Worm (Caenorhabditis elegans) whole organism, L1 larva: ENCODE data around the gene F32D8.13.

Experiments used
- C16A3.4 ChIP-seq: fragments of 150-350 bp; optimal IDR thresholded peaks from 2 replicates; lab custom pipeline; 2014; ENCODE audit warnings: missing biosample characterization, missing genetic modification characterization
- C34B4.2 ChIP-seq: sonication (generic microtip); optimal IDR thresholded peaks from 2 replicates; lab custom pipeline; 2017; ENCODE audit warnings: mild to moderate bottlenecking, missing genetic modification characterization, missing compliant biosample characterization
- F16B12.6 ChIP-seq: fragments of 150-350 bp; optimal IDR thresholded peaks from 2 replicates; lab custom pipeline; 2014; ENCODE audit warnings: missing biosample characterization, missing genetic modification characterization
- aha-1 ChIP-seq: fragments of 150-350 bp; optimal IDR thresholded peaks from 2 replicates; lab custom pipeline; 2014; ENCODE audit warnings: missing biosample characterization, missing genetic modification characterization
- alr-1 ChIP-seq: fragments of 200-800 bp; sonication (Bioruptor generic); optimal IDR thresholded peaks from 2 replicates; lab custom pipeline; 2018; ENCODE audit warnings: borderline replicate concordance, mild to moderate bottlenecking, missing genetic modification characterization, missing compliant biosample characterization
- ama-1 ChIP-seq: fragments of 150-350 bp; optimal IDR thresholded peaks from 2 replicates; lab custom pipeline; 2014
- blmp-1 ChIP-seq: fragments of 150-350 bp; optimal IDR thresholded peaks from 2 replicates; lab custom pipeline; 2014; ENCODE audit warnings: missing biosample characterization, missing genetic modification characterization
- ceh-63 ChIP-seq: fragments of 200-800 bp; sonication (Bioruptor generic); optimal IDR thresholded peaks from 2 replicates; lab custom pipeline; 2018; ENCODE audit warnings: mild to moderate bottlenecking, missing genetic modification characterization, missing compliant biosample characterization
- ceh-8 ChIP-seq: fragments of 200-800 bp; sonication (Bioruptor generic); optimal IDR thresholded peaks from 2 replicates; lab custom pipeline; 2018; ENCODE audit warnings: mild to moderate bottlenecking, missing genetic modification characterization, moderate library complexity, missing compliant biosample characterization
- ceh-82 ChIP-seq, 3 experiments: fragments of 150-350 bp in 1 of 3; sonication (generic microtip) in 2 of 3; optimal IDR thresholded peaks; 2 replicates each; lab custom pipeline; 2014 to 2017; ENCODE audit warnings: missing biosample characterization in 3 of 3, missing genetic modification characterization in 3 of 3
- ceh-88 ChIP-seq: fragments of 200-800 bp; sonication (Bioruptor generic); IDR thresholded peaks from 2 replicates; pipeline ENCODE4 v1.3.6; 2022; ENCODE audit warnings: missing genetic modification characterization, missing compliant biosample characterization
- ces-1 ChIP-seq: fragments of 150-350 bp; optimal IDR thresholded peaks from 2 replicates; lab custom pipeline; 2014; ENCODE audit warnings: missing biosample characterization, missing genetic modification reagents, missing genetic modification characterization
- dpl-1 ChIP-seq, 3 experiments: fragments of 150-350 bp in 2 of 3; sonication (generic microtip) in 1 of 3; optimal IDR thresholded peaks; 2 replicates each; lab custom pipeline; 2014 to 2017; ENCODE audit warnings: missing biosample characterization in 3 of 3, missing genetic modification characterization in 3 of 3, missing genetic modification reagents in 3 of 3
- efl-1 ChIP-seq, 4 experiments: fragments of 150-350 bp; optimal IDR thresholded peaks in 3 of 4; peaks in 1 of 4; 1 replicate in 1 of 4; 2 replicates in 3 of 4; lab custom pipeline; 2014; ENCODE audit warnings: missing biosample characterization in 2 of 4, missing genetic modification characterization in 2 of 4, missing genetic modification reagents in 2 of 4
- efl-3 ChIP-seq: fragments of 200-800 bp; sonication (Bioruptor generic); optimal IDR thresholded peaks from 2 replicates; lab custom pipeline; 2018; ENCODE audit warnings: mild to moderate bottlenecking, missing genetic modification characterization, missing compliant biosample characterization
- elt-2 ChIP-seq: sonication (generic microtip); optimal IDR thresholded peaks from 2 replicates; lab custom pipeline; 2016; ENCODE audit warnings: missing genetic modification characterization, mild to moderate bottlenecking, inconsistent platforms, missing compliant biosample characterization, missing genetic modification reagents
- elt-3 ChIP-seq, 6 experiments: fragments of 150-350 bp in 1 of 6; sonication (generic microtip); optimal IDR thresholded peaks; 2 replicates each; lab custom pipeline; 2017 to 2018; ENCODE audit warnings: missing biosample characterization in 6 of 6, missing genetic modification characterization in 6 of 6, inconsistent platforms in 1 of 6
- fkh-4 ChIP-seq: sonication (generic microtip); optimal IDR thresholded peaks from 2 replicates; lab custom pipeline; 2016; ENCODE audit warnings: missing compliant biosample characterization, missing genetic modification characterization, borderline replicate concordance
- fkh-8 ChIP-seq: sonication (generic microtip); optimal IDR thresholded peaks from 2 replicates; lab custom pipeline; 2016; ENCODE audit warnings: mild to moderate bottlenecking, missing genetic modification characterization, missing compliant biosample characterization
- grh-1 ChIP-seq: fragments of 200-800 bp; sonication (Bioruptor generic); IDR thresholded peaks from 2 replicates; pipeline ENCODE4 v1.3.6; 2022; ENCODE audit warnings: missing genetic modification reagents, missing genetic modification characterization, missing compliant biosample characterization
- hlh-4 ChIP-seq: sonication (generic microtip); optimal IDR thresholded peaks from 2 replicates; lab custom pipeline; 2016; ENCODE audit warnings: mild to moderate bottlenecking, missing genetic modification characterization, missing compliant biosample characterization
- hpl-2 ChIP-seq: fragments of 150-350 bp; optimal IDR thresholded peaks from 2 replicates; lab custom pipeline; 2014; ENCODE audit warnings: missing biosample characterization, missing genetic modification reagents, missing genetic modification characterization
- isw-1 ChIP-seq: fragments of 200-800 bp; sonication (Bioruptor generic); IDR thresholded peaks from 2 replicates; pipeline ENCODE4 v1.3.6; 2022; ENCODE audit warnings: missing genetic modification characterization, missing compliant biosample characterization
- lin-15B ChIP-seq: fragments of 150-350 bp; sonication (generic microtip); optimal IDR thresholded peaks from 3 replicates; lab custom pipeline; 2014; ENCODE audit warnings: missing biosample characterization, missing genetic modification characterization
- lin-35 ChIP-seq, 2 experiments: fragments of 150-350 bp; optimal IDR thresholded peaks; 2 replicates each; lab custom pipeline; 2014; ENCODE audit warnings: missing biosample characterization in 2 of 2, missing genetic modification characterization in 2 of 2, missing genetic modification reagents in 2 of 2
- lsy-2 ChIP-seq, 2 experiments: fragments of 150-350 bp; optimal IDR thresholded peaks; 2 replicates each; lab custom pipeline; 2014; ENCODE audit warnings: missing biosample characterization in 2 of 2, missing genetic modification characterization in 2 of 2
- mdl-1 ChIP-seq, 2 experiments: fragments of 150-350 bp; optimal IDR thresholded peaks; 2 replicates each; lab custom pipeline; 2014 to 2017; ENCODE audit warnings: missing biosample characterization in 2 of 2, missing genetic modification characterization in 2 of 2, inconsistent platforms in 1 of 2
- mef-2 ChIP-seq: fragments of 150-350 bp; optimal IDR thresholded peaks from 2 replicates; lab custom pipeline; 2014; ENCODE audit warnings: missing biosample characterization, missing genetic modification characterization
- mep-1 ChIP-seq: fragments of 150-350 bp; optimal IDR thresholded peaks from 2 replicates; lab custom pipeline; 2014; ENCODE audit warnings: missing biosample characterization, missing genetic modification characterization
- nhr-11 ChIP-seq: fragments of 150-350 bp; optimal IDR thresholded peaks from 2 replicates; lab custom pipeline; 2014; ENCODE audit warnings: missing biosample characterization, missing genetic modification characterization
- nhr-28 ChIP-seq: fragments of 150-350 bp; optimal IDR thresholded peaks from 2 replicates; lab custom pipeline; 2014; ENCODE audit warnings: missing biosample characterization, missing genetic modification characterization
- nhr-47 ChIP-seq: sonication (generic microtip); optimal IDR thresholded peaks from 2 replicates; lab custom pipeline; 2016; ENCODE audit warnings: mild to moderate bottlenecking, missing genetic modification characterization, moderate library complexity, missing compliant biosample characterization
- nhr-71 ChIP-seq: sonication (generic microtip); optimal IDR thresholded peaks from 2 replicates; lab custom pipeline; 2016; ENCODE audit warnings: mild to moderate bottlenecking, missing genetic modification characterization, moderate library complexity, missing compliant biosample characterization
- nhr-77 ChIP-seq: fragments of 150-350 bp; optimal IDR thresholded peaks from 2 replicates; lab custom pipeline; 2014; ENCODE audit warnings: missing biosample characterization, missing genetic modification characterization
- pax-3 ChIP-seq: fragments of 200-800 bp; sonication (Bioruptor generic); optimal IDR thresholded peaks from 2 replicates; lab custom pipeline; 2018; ENCODE audit warnings: mild to moderate bottlenecking, missing genetic modification characterization, moderate library complexity, missing compliant biosample characterization
- pqm-1 ChIP-seq: sonication (generic microtip); optimal IDR thresholded peaks from 3 replicates; lab custom pipeline; 2017; ENCODE audit warnings: missing biosample characterization, missing genetic modification characterization
- snu-23 ChIP-seq: sonication (generic microtip); optimal IDR thresholded peaks from 2 replicates; lab custom pipeline; 2016; ENCODE audit warnings: missing genetic modification characterization, missing compliant biosample characterization
- sox-4 ChIP-seq: sonication (generic microtip); optimal IDR thresholded peaks from 2 replicates; lab custom pipeline; 2016; ENCODE audit warnings: missing genetic modification characterization, missing compliant biosample characterization
- sptf-1 ChIP-seq: fragments of 150-350 bp; optimal IDR thresholded peaks from 2 replicates; lab custom pipeline; 2014; ENCODE audit warnings: missing biosample characterization, missing genetic modification characterization
- sup-37 ChIP-seq: fragments of 200-800 bp; sonication (Bioruptor generic); optimal IDR thresholded peaks from 2 replicates; lab custom pipeline; 2018; ENCODE audit warnings: mild to moderate bottlenecking, missing genetic modification characterization, missing compliant biosample characterization
- tlp-1 ChIP-seq: fragments of 150-350 bp; optimal IDR thresholded peaks from 2 replicates; lab custom pipeline; 2014; ENCODE audit warnings: missing biosample characterization, missing genetic modification characterization
- unc-62 ChIP-seq: fragments of 150-350 bp; optimal IDR thresholded peaks from 2 replicates; lab custom pipeline; 2014; ENCODE audit warnings: missing biosample characterization, missing genetic modification reagents, missing genetic modification characterization
- unc-86 ChIP-seq: sonication (generic microtip); optimal IDR thresholded peaks from 2 replicates; lab custom pipeline; 2016; ENCODE audit warnings: missing genetic modification characterization, missing compliant biosample characterization
- unc-98 ChIP-seq: fragments of 200-800 bp; sonication (Bioruptor generic); IDR thresholded peaks from 2 replicates; pipeline ENCODE4 v1.3.6; 2022; ENCODE audit warnings: missing genetic modification characterization, missing compliant biosample characterization
- vab-15 ChIP-seq: sonication (generic microtip); optimal IDR thresholded peaks from 2 replicates; lab custom pipeline; 2017; ENCODE audit warnings: missing genotype, mild to moderate bottlenecking, missing genetic modification characterization, missing compliant biosample characterization
- xbp-1 ChIP-seq: sonication (generic microtip); optimal IDR thresholded peaks from 2 replicates; lab custom pipeline; 2016; ENCODE audit warnings: missing genetic modification characterization, missing compliant biosample characterization
- zag-1 ChIP-seq: fragments of 150-350 bp; optimal IDR thresholded peaks from 2 replicates; lab custom pipeline; 2014; ENCODE audit warnings: missing biosample characterization, missing genetic modification characterization
- ztf-11 ChIP-seq, 2 experiments: sonication (generic microtip); optimal IDR thresholded peaks; 2 replicates each; lab custom pipeline; 2016 to 2017; ENCODE audit warnings: missing genetic modification characterization in 2 of 2, missing biosample characterization in 1 of 2, missing compliant biosample characterization in 1 of 2
- ztf-4 ChIP-seq: fragments of 150-350 bp; optimal IDR thresholded peaks from 2 replicates; lab custom pipeline; 2014; ENCODE audit warnings: missing biosample characterization, missing genetic modification characterization

Gene F32D8.13

DNA sequence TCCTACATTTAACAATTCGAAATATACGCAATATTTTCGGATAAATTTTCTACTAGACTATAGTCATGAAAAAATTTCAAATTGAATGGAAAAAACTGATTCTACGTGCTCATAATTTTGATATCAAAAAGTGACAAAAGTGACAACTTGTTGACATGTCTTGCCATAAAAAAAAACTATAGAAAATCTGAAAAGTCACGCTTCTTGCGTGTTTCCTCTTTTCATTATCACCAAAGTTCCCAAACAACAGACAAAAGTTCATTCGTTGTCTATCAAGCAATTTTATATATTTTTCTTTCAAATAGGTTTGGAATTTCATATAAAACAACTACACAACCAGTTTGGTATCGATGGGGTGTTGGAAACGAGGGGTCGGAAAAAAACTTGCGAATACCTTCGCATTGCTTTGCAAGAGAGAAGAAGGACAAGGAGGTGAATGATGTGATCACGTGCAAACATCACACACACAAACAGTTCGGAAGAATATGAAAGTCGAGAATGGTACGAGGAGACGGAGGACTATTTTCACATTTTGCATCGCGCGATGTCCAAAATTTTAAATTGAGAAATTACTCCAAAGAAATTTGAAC is 37.2 kb downstream of the F32D8.13 start (continued):
- no peak for TF ChIP-seq C16A3.4 (tag; lab: Kevin White, UChicago)
- TF ChIP-seq C34B4.2 = no peak
- TF ChIP-seq efl-1 (optimal IDR thresholded peaks at IDR 0.05; lab: Kevin White, UChicago) = no peak
- peak in 1 of 2 experiments; percentile 75 for TF ChIP-seq efl-1 (GFP tag; optimal IDR thresholded peaks at IDR 0.05 in 1 of 2; lab: Kevin White, UChicago)
- no peak for TF ChIP-seq unc-62
- TF ChIP-seq unc-86 (tag; lab: Kevin White, UChicago) = no peak
- TF ChIP-seq unc-98 (GFP tag; lab: Robert Waterston, UW) = no peak
- TF ChIP-seq ztf-11 (tag; optimal IDR thresholded peaks at IDR 0.05; lab: Kevin White, UChicago) = no peak
- peak in 1 of 2 experiments; percentile 49 for TF ChIP-seq lin-35 (GFP tag; optimal IDR thresholded peaks at IDR 0.05; lab: Kevin White, UChicago)
- no peak for TF ChIP-seq isw-1 (GFP tag; lab: Robert Waterston, UW)
- peak; percentile 46 for TF ChIP-seq nhr-71 (tag; lab: Kevin White, UChicago)
- TF ChIP-seq lsy-2 (tag; optimal IDR thresholded peaks at IDR 0.05; lab: Kevin White, UChicago) = no peak
- TF ChIP-seq hpl-2 (GFP tag; lab: Kevin White, UChicago) = no peak
- no peak for TF ChIP-seq ama-1 (lab: Kevin White, UChicago)
- TF ChIP-seq lin-15B (tag; lab: Kevin White, UChicago) = no peak
- TF ChIP-seq elt-3 (tag; optimal IDR thresholded peaks at IDR 0.05; lab: Kevin White, UChicago) = peak in 3 of 6 experiments; percentile 8 to 42 (median 32)
- TF ChIP-seq nhr-28 (tag; lab: Kevin White, UChicago) = no peak
- no peak for TF ChIP-seq pax-3 (tag; lab: Kevin White, UChicago)
- no peak for TF ChIP-seq tlp-1 (tag; lab: Kevin White, UChicago)
- TF ChIP-seq F16B12.6 = no peak
- TF ChIP-seq nhr-47 = no peak
- TF ChIP-seq mep-1 (tag; lab: Kevin White, UChicago) = peak; percentile 10

DNA sequence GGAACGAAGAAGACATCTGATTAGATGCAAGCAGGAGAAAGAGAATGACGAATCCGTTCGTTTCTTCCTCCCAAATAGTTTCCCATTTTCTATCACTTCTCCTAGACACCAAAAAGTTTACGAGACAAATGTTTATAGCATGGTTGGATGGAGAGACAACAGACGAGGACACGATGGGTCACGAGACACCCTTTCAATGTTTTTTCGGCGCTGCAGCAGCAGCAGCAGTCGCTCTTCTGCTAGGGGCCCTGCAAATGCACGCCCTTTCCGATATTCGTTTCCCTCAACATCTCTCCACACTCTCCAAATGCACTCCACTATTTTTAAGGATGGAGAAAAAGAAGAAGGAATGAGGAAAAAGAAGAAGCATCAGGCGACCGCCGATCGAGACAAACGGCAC is 38.0 kb downstream of the F32D8.13 start:
- TF ChIP-seq nhr-77 = no peak
- TF ChIP-seq nhr-71 (tag; lab: Kevin White, UChicago) = peak; percentile 96
- peak; percentile 80 for TF ChIP-seq ztf-4
- no peak for TF ChIP-seq grh-1 (GFP tag; lab: Robert Waterston, UW)
- no peak for TF ChIP-seq C34B4.2
- no peak for TF ChIP-seq ces-1 (GFP tag; lab: Kevin White, UChicago)
- TF ChIP-seq mep-1 (tag; lab: Kevin White, UChicago) = peak; percentile 75
- no peak for TF ChIP-seq alr-1
- no peak for TF ChIP-seq sptf-1 (tag; lab: Kevin White, UChicago)
- peak; percentile 3 to 91 for TF ChIP-seq mdl-1 (tag; optimal IDR thresholded peaks at IDR 0.05; lab: Kevin White, UChicago)
- TF ChIP-seq vab-15 (tag; lab: Kevin White, UChicago) = no peak
- no peak for TF ChIP-seq elt-3 (tag; optimal IDR thresholded peaks at IDR 0.05; lab: Kevin White, UChicago)
- TF ChIP-seq ceh-63 = peak; percentile 61
- TF ChIP-seq sox-4 (tag; lab: Kevin White, UChicago) = peak; percentile 13
- TF ChIP-seq nhr-47 = peak; percentile 89
- TF ChIP-seq efl-3 (GFP tag; lab: Kevin White, UChicago) = no peak
- peak; percentile 28 to 80 (median 60) for TF ChIP-seq ceh-82 (tag; optimal IDR thresholded peaks at IDR 0.05; lab: Kevin White, UChicago)
- no peak for TF ChIP-seq hlh-4 (tag; lab: Kevin White, UChicago)
- TF ChIP-seq lsy-2 (tag; optimal IDR thresholded peaks at IDR 0.05; lab: Kevin White, UChicago) = peak; percentile 75 to 79
- peak; percentile 78 for TF ChIP-seq mef-2 (tag; lab: Kevin White, UChicago)
- TF ChIP-seq ztf-11 (tag; optimal IDR thresholded peaks at IDR 0.05; lab: Kevin White, UChicago) = peak in 1 of 2 experiments; percentile 49
- TF ChIP-seq nhr-11 (tag; lab: Kevin White, UChicago) = peak; percentile 45
- TF ChIP-seq pqm-1 = no peak
- no peak for TF ChIP-seq aha-1 (tag; lab: Kevin White, UChicago)
- peak; percentile 31 for TF ChIP-seq ceh-8
- peak in 2 of 3 experiments; percentile 28 to 33 for TF ChIP-seq dpl-1 (GFP tag; optimal IDR thresholded peaks at IDR 0.05; lab: Kevin White, UChicago)
- peak; percentile 60 for TF ChIP-seq fkh-8 (tag; lab: Kevin White, UChicago)
- no peak for TF ChIP-seq lin-15B (tag; lab: Kevin White, UChicago)
- TF ChIP-seq xbp-1 = peak; percentile 75
- no peak for TF ChIP-seq F16B12.6
- no peak for TF ChIP-seq zag-1
- TF ChIP-seq fkh-4 (tag; lab: Kevin White, UChicago) = peak; percentile 51
- TF ChIP-seq ceh-88 (GFP tag; lab: Robert Waterston, UW) = no peak
- peak; percentile 11 for TF ChIP-seq elt-2 (tag; lab: Kevin White, UChicago)
- peak; percentile 87 for TF ChIP-seq snu-23
- TF ChIP-seq isw-1 (GFP tag; lab: Robert Waterston, UW) = peak; percentile 56
- peak; percentile 36 for TF ChIP-seq blmp-1 (tag; lab: Kevin White, UChicago)
- TF ChIP-seq sup-37 (GFP tag; lab: Kevin White, UChicago) = peak; percentile 73
